Fruit fly (Drosophila melanogaster): ENCODE measurements around the gene dop.

dop gene

dm6 chr3L:15538582-15539490 lies 27.0 kb upstream of the dop start (continued):
- TF ChIP-seq CG10543 (GFP tag; optimal IDR thresholded peaks at IDR 0.05) (no peak), CG14965 (GFP tag; optimal IDR thresholded peaks at IDR 0.05; ENCODE audit: borderline replicate concordance) (no peak), Lim3 (GFP tag; IDR thresholded peaks at IDR 0.05) (no peak), ems (GFP tag; optimal IDR thresholded peaks at IDR 0.05) (no peak), CG5180 (GFP tag; optimal IDR thresholded peaks at IDR 0.05) (no peak), CG4282 (GFP tag; optimal IDR thresholded peaks at IDR 0.05) (no peak), CG11695 (GFP tag; IDR thresholded peaks at IDR 0.05) (no peak), CG1792 (GFP tag; optimal IDR thresholded peaks at IDR 0.05) (no peak), Dad (GFP tag; optimal IDR thresholded peaks at IDR 0.05) (no peak), CG14441 (GFP tag; IDR thresholded peaks at IDR 0.05) (0 out of 2 replicates have a peak, but pooled peaks have one; percentile 38), CG2116 (GFP tag; optimal IDR thresholded peaks at IDR 0.05) (no peak), CkIIα-i1 (GFP tag; IDR thresholded peaks at IDR 0.05) (no peak), CG12391 (tag; optimal IDR thresholded peaks at IDR 0.05) (no peak), bowl (GFP tag; IDR thresholded peaks at IDR 0.05) (no peak), mld (GFP tag; IDR thresholded peaks at IDR 0.05; ENCODE audit: partially characterized antibody) (no peak), trh (GFP tag; optimal IDR thresholded peaks at IDR 0.05) (no peak), dati (GFP tag; IDR thresholded peaks at IDR 0.05) (no peak), Vsx1 (GFP tag; optimal IDR thresholded peaks at IDR 0.05) (peak; percentile 55), Mrtf (GFP tag; IDR thresholded peaks at IDR 0.05) (no peak), dmrt11E (tag; optimal IDR thresholded peaks at IDR 0.05) (no peak), CG17361 (GFP tag; IDR thresholded peaks at IDR 0.05) (no peak), CG18262 (tag; optimal IDR thresholded peaks at IDR 0.05) (peak; percentile 18), CG2712 (tag; optimal IDR thresholded peaks at IDR 0.05) (peak; percentile 6), CG2875 (GFP tag; optimal IDR thresholded peaks at IDR 0.05) (no peak), stc (GFP tag; IDR thresholded peaks at IDR 0.05) (no peak), nau (GFP tag; optimal IDR thresholded peaks at IDR 0.05) (no peak), Trl (optimal IDR thresholded peaks at IDR 0.05) (no peak), Trl (GFP tag; optimal IDR thresholded peaks at IDR 0.05) (no peak), gcm2 (GFP tag; optimal IDR thresholded peaks at IDR 0.05) (no peak), nerfin-1 (tag; optimal IDR thresholded peaks at IDR 0.05) (no peak), tap (tag; optimal IDR thresholded peaks at IDR 0.05) (no peak), tup (GFP tag; optimal IDR thresholded peaks at IDR 0.05) (no peak), CG2889 (GFP tag; IDR thresholded peaks at IDR 0.05) (no peak), gem (tag; optimal IDR thresholded peaks at IDR 0.05) (peak; percentile 22), CG8281 (tag; optimal IDR thresholded peaks at IDR 0.05) (no peak), CG4617 (GFP tag; optimal IDR thresholded peaks at IDR 0.05; ENCODE audit: borderline replicate concordance) (no peak), chm (GFP tag; IDR thresholded peaks at IDR 0.05) (no peak), Pdp1 (GFP tag; optimal IDR thresholded peaks at IDR 0.05) (peak in 1 of 2 experiments; percentile 35), jumu (GFP tag; optimal IDR thresholded peaks at IDR 0.05) (no peak), Sox102F (GFP tag; optimal IDR thresholded peaks at IDR 0.05) (peak; percentile 35), D19A (tag; optimal IDR thresholded peaks at IDR 0.05) (peak; percentile 72), ap (GFP tag; IDR thresholded peaks at IDR 0.05) (no peak), Dref (GFP tag; IDR thresholded peaks at IDR 0.05) (no peak), exex (tag; optimal IDR thresholded peaks at IDR 0.05) (peak; percentile 88), CG9932 (GFP tag; IDR thresholded peaks at IDR 0.05) (no peak), ken (GFP tag; IDR thresholded peaks at IDR 0.05) (no peak), jing (GFP tag; optimal IDR thresholded peaks at IDR 0.05) (no peak), Hey (tag; optimal IDR thresholded peaks at IDR 0.05) (no peak), CG6813 (GFP tag; optimal IDR thresholded peaks at IDR 0.05) (no peak)

Data from whole organism, embryonic.